Worm (Caenorhabditis elegans) whole organism, dauer: ENCODE measurements around the gene spat-2.
"Not testable (repeated sequence)": the region's sequence is repeated elsewhere in the genome, so short reads cannot be mapped to it uniquely, and the experiment has no call there.

Experiments
- unc-62 ChIP-seq: sonication (generic microtip); optimal IDR thresholded peaks from 2 replicates; lab custom pipeline; 2017; ENCODE audit warnings: missing biosample characterization, missing genetic modification reagents, missing genetic modification characterization

The spat-2 gene

ce11 chrIII:11036640-11037039 lies at the start of gene spat-2:
TSS of gene spat-2 (plus strand) at chrIII:11036940.
- TF ChIP-seq unc-62 (GFP tag; lab: Kevin White, UChicago): no peak

DNA sequence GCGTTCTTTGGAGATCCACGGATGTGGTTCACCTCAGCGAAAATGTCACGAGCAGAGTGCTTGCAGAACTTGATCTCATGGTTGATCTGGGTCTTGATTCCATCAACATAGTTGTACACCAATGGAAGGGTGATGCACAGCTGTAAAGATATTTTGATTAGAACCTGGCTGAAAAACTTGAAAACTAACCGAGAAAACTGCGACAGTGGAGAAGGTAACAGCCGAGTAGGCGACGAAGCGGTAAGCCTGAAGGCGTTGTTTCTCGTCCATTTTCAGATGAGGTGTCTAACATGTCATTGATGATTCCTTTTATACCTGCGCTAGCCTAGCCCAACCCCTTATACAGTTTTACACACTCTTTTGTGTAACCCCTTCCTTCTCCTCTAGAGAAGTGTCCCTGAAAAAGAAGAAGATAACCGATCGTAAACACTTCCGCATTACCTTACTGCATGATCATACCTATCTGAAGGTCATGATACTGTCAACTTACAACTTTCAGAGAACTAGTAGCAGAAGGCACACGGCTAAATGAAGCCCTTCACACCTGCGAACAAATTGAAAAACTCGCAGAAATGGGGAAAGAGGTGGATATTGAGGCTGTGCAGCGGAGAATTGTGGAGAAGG lies 49.1 kb upstream of the spat-2 start, which contains the start of gene col-94:
Gene col-94, minus strand, starts transcription at position 313 of the 624 bp plus-strand sequence.
- no peak for TF ChIP-seq unc-62 (GFP tag; lab: Kevin White, UChicago)

DNA sequence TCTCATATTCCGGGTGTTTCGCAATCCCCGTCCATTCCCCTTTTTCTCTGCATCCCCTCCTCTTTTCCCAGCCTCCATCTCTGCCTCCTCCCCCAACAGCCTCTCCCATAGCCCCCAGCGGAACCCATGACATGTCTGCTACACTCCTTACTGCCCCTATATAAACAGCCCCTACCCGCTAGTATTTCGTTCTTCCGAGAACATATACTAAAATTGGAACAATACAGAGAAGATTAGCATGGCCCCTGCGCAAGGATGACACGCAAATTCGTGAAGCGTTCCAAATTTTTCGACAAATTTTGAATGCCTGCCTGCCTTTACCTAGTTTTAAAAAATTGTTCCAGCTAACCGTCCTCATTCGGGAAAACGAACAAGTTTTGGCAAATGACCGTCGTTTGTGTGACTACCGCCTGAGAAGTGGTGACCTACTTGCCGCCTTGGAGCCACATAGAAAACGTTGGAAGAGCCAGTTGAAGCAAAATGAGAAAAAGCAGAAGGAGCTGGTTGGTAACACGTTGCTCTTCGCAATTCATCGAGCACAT lies 47.2 kb upstream of the spat-2 start:
- no peak for TF ChIP-seq unc-62 (GFP tag; lab: Kevin White, UChicago)

ce11 chrIII:10994085-10994484 lies 42.7 kb upstream of the spat-2 start:
- no peak for TF ChIP-seq unc-62 (GFP tag; lab: Kevin White, UChicago)

ce11 chrIII:10995156-10995555 lies 41.6 kb upstream of the spat-2 start, which contains the start of gene dmsr-5:
TSS of gene dmsr-5 (minus strand) at chrIII:10995256.
- TF ChIP-seq unc-62 (GFP tag; lab: Kevin White, UChicago): no peak

- no peak for TF ChIP-seq unc-62 (GFP tag; lab: Kevin White, UChicago)
Observed at ce11 chrIII:11002808-11003207, 33.9 kb upstream of the spat-2 start.

DNA sequence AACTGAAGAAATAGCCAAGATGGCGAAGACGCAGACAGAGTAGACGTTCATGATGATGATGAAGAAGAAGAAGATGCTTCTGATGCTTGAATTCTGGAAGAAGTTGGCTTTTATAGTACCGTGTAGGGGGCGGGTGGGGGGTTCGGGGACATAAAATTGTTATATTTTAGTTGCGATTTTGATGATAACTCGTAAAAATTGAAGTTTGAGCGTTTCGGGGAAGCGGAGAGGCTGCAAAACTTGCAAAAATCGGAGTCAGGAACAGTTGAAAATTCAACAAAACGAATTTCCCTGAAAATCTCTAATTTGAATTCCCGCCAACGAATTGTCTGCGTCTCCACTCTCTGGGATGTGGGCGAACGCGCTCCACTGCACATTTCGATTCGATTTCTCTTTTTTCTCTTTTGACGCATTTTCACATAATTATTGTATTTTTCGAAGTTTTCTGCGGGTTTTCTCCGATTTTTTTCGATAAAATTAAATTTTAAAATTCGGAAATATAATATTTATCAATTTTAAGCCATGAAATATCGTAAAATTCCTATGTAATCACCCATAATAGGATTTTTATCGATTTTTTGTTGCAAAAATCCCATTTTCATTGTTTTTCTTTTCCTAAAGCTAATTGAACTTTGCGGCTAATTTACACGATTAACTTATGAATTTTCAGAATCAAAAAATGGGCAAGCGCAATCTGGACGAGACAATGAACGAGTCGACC lies 29.0 kb upstream of the spat-2 start, which contains the start of the genes fipr-17 and Y48A6B.3:
Gene fipr-17, minus strand, starts transcription at position 51 of the 721 bp plus-strand sequence.
Gene Y48A6B.3, plus strand, starts transcription at position 671 of the 721 bp plus-strand sequence.
- TF ChIP-seq unc-62 (GFP tag; lab: Kevin White, UChicago): no peak

DNA sequence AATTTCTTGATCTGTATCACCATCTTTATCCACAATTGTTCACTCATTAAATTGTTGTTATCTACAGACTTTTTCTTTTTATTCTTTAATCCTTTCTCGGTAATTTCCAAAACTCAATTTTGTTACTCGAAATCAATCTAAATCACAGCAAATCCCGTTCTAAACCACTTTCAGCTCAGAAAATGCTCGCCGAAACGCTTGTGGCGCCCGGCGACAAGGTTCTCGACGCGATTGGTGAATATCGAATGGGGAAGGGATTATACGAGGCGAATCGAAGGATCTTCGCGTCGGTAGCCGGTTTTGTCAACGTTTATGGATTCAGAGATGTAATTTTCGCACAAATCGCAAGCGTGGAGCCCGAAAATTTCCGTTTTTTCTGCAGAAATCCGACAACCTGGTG lies 27.9 kb upstream of the spat-2 start, which contains the start of gene exos-1:
Gene exos-1, plus strand, starts transcription at position 175 of the 400 bp plus-strand sequence.
- no peak for TF ChIP-seq unc-62 (GFP tag; lab: Kevin White, UChicago)

DNA sequence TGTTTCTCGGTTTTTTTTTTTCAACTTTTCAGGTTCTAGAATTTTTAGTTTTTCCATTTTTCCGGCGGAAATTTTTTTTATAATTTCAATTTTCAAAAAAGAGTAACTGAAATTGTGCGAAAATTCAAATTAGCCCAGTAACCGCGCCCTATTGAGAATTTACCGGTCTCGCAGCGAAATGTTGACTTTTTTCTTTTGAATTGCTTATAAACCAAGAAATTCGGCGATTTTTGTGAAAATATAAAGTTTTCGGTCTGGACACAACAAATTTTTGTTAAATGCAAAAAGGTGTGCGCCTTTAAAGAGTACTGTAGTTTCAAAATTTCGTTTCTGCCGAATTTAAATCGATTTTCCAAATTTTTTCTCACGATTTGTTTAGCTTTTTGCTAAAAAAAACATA lies 26.1 kb upstream of the spat-2 start:
- no peak for TF ChIP-seq unc-62 (GFP tag; lab: Kevin White, UChicago)

- TF ChIP-seq unc-62 (GFP tag; lab: Kevin White, UChicago): no peak
Observed at ce11 chrIII:11012264-11012663, 24.5 kb upstream of the spat-2 start, which contains the start of gene kvs-4. TSS of gene kvs-4 (plus strand) at chrIII:11012564.

ce11 chrIII:11022278-11022677 lies 14.5 kb upstream of the spat-2 start:
- no peak for TF ChIP-seq unc-62 (GFP tag; lab: Kevin White, UChicago)

- TF ChIP-seq unc-62 (GFP tag; lab: Kevin White, UChicago): no peak
Observed at ce11 chrIII:11025138-11025537, 11.6 kb upstream of the spat-2 start.

- TF ChIP-seq unc-62 (GFP tag; lab: Kevin White, UChicago): no peak
Observed at ce11 chrIII:11026516-11027048, 10.2 kb upstream of the spat-2 start, which contains the start of gene Y48A6B.7. TSS of gene Y48A6B.7 (minus strand) at chrIII:11026566.

ce11 chrIII:11029337-11029736 lies 7.4 kb upstream of the spat-2 start, which contains the start of gene Y48A6B.8:
TSS of gene Y48A6B.8 (minus strand) at chrIII:11029437.
- TF ChIP-seq unc-62 (GFP tag; lab: Kevin White, UChicago): not testable (repeated sequence)

DNA sequence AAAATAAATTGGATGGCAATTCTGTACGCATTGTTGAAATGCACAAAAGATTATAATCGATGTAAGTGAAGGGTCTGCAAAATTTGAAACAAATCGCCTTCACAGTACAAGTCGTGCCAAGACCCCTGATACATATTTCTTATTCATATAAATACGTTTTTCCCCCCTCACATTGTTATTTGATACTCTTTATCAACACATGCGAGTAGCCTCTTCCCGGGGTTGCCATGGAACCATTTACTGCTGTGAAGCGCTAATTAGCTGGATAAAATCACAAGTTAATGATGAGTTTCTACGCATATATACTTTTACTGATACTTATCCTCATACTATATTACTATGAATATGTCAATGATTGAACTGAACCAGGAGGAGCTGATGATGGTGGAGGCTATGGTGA lies 5.4 kb upstream of the spat-2 start, which contains the start of gene Y48A6B.14:
Gene Y48A6B.14, plus strand, starts transcription at position 301 of the 400 bp plus-strand sequence.
- no peak for TF ChIP-seq unc-62 (GFP tag; lab: Kevin White, UChicago)
